Worm (Caenorhabditis elegans): Measurements from ENCODE around the gene F25B3.5.

- TF ChIP-seq ceh-18 (tag; optimal IDR thresholded peaks at IDR 0.05) = no peak
- no peak for TF ChIP-seq ceh-19 (GFP tag; optimal IDR thresholded peaks at IDR 0.05)
- TF ChIP-seq ama-1 (optimal IDR thresholded peaks at IDR 0.05) = no peak
- no peak for TF ChIP-seq pat-9 (tag; optimal IDR thresholded peaks at IDR 0.05)
- TF ChIP-seq pax-1 (tag; optimal IDR thresholded peaks at IDR 0.05) = no peak
- no peak for TF ChIP-seq pha-4 (tag; optimal IDR thresholded peaks at IDR 0.05)
- no peak for TF ChIP-seq lim-6 (tag; optimal IDR thresholded peaks at IDR 0.05)
- TF ChIP-seq gmeb-2 (tag; optimal IDR thresholded peaks at IDR 0.05) = no peak
- no peak for TF ChIP-seq ceh-9 (tag; optimal IDR thresholded peaks at IDR 0.05)
- no peak for TF ChIP-seq nhr-232 (tag; optimal IDR thresholded peaks at IDR 0.05)
- no peak for TF ChIP-seq K02D7.2 (tag; optimal IDR thresholded peaks at IDR 0.05)
- TF ChIP-seq mec-3 (tag; optimal IDR thresholded peaks at IDR 0.05; ENCODE audit: borderline replicate concordance) = no peak
- TF ChIP-seq pha-2 (tag; optimal IDR thresholded peaks at IDR 0.05) = no peak
- TF ChIP-seq unc-55 (GFP tag; optimal IDR thresholded peaks at IDR 0.05) = no peak
Measured at ce11 chrV:9534621-9535020, 35.5 kb downstream of the F25B3.5 start, which contains the start of gene tag-329.
